Worm (Caenorhabditis elegans) whole organism, late embryonic: ENCODE data around the gene flp-6.

Source experiments
- F13H6.1 ChIP-seq: sonication (generic microtip); optimal IDR thresholded peaks from 2 replicates; lab custom pipeline; 2016; ENCODE audit warnings: missing genetic modification characterization, missing compliant biosample characterization
- K09A11.1 ChIP-seq: sonication (generic microtip); optimal IDR thresholded peaks from 2 replicates; lab custom pipeline; 2017; ENCODE audit warnings: antibody characterized with exemption, mild to moderate bottlenecking, missing genetic modification characterization, missing compliant biosample characterization; ENCODE audit not compliant: insufficient read depth
- ama-1 ChIP-seq: fragments of 150-350 bp; optimal IDR thresholded peaks from 2 replicates; lab custom pipeline; 2014
- ceh-30 ChIP-seq: fragments of 150-350 bp; optimal IDR thresholded peaks from 2 replicates; lab custom pipeline; 2014; ENCODE audit warnings: missing biosample characterization, missing genetic modification characterization
- ceh-45 ChIP-seq: fragments of 200-800 bp; sonication (Bioruptor generic); IDR thresholded peaks from 2 replicates; pipeline ENCODE4 v1.3.6; 2022; ENCODE audit warnings: missing genetic modification reagents, missing genetic modification characterization, missing compliant biosample characterization
- ceh-9 ChIP-seq: sonication (generic microtip); optimal IDR thresholded peaks from 2 replicates; lab custom pipeline; 2016; ENCODE audit warnings: mild to moderate bottlenecking, missing genetic modification characterization, inconsistent platforms, missing compliant biosample characterization
- dve-1 ChIP-seq: sonication (generic microtip); optimal IDR thresholded peaks from 2 replicates; lab custom pipeline; 2017; ENCODE audit warnings: antibody characterized with exemption, mild to moderate bottlenecking, missing genetic modification characterization, missing compliant biosample characterization
- elt-2 ChIP-seq: sonication (generic microtip); optimal IDR thresholded peaks from 2 replicates; lab custom pipeline; 2016; ENCODE audit warnings: missing genetic modification reagents, missing genetic modification characterization, missing compliant biosample characterization
- ets-4 ChIP-seq: sonication (generic microtip); optimal IDR thresholded peaks from 2 replicates; lab custom pipeline; 2016; ENCODE audit warnings: missing genetic modification characterization, missing compliant biosample characterization
- gmeb-2 ChIP-seq: sonication (generic microtip); optimal IDR thresholded peaks from 2 replicates; lab custom pipeline; 2016; ENCODE audit warnings: missing genetic modification characterization, inconsistent platforms, missing compliant biosample characterization
- pag-3 ChIP-seq: sonication (generic microtip); optimal IDR thresholded peaks from 2 replicates; lab custom pipeline; 2016; ENCODE audit warnings: missing compliant biosample characterization, missing genetic modification characterization, borderline replicate concordance
- pat-9 ChIP-seq: fragments of 200-800 bp; sonication (Bioruptor generic); optimal IDR thresholded peaks from 2 replicates; lab custom pipeline; 2018; ENCODE audit warnings: mild to moderate bottlenecking, missing genetic modification characterization, moderate library complexity, missing compliant biosample characterization
- pqm-1 ChIP-seq: sonication (generic microtip); optimal IDR thresholded peaks from 2 replicates; lab custom pipeline; 2016; ENCODE audit warnings: missing genetic modification characterization, missing compliant biosample characterization
- sox-4 ChIP-seq: sonication (generic microtip); optimal IDR thresholded peaks from 2 replicates; lab custom pipeline; 2017; ENCODE audit warnings: mild to moderate bottlenecking, missing genetic modification characterization, inconsistent platforms, missing compliant biosample characterization

DNA sequence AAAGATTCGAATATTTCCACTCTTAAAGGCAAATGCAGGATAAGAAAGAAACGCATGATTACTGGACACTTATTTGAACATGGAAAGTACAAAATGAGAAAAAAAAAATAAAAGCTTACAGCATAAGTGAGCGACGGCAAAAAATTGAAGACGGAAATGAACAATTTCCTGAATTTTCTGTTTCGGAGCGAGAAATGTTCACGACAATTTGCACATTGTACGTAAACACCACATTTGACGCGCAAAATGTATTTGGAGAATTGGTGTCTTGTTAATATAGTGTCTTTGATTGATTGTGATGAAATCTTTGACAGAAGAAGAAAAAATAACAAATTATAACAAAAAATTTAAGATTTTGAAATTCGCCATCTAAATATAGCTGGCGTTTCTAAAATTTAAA is 46.2 kb upstream of the flp-6 start, which contains the start of gene F36D4.5:
- TF ChIP-seq ets-4 (tag; lab: Kevin White, UChicago) (no peak), ceh-9 (tag; lab: Kevin White, UChicago) (no peak), elt-2 (no peak), ceh-30 (tag; lab: Kevin White, UChicago) (no peak), pqm-1 (no peak), K09A11.1 (no peak), ama-1 (lab: Kevin White, UChicago) (no peak), pat-9 (tag; lab: Kevin White, UChicago) (no peak), gmeb-2 (no peak), sox-4 (tag; lab: Kevin White, UChicago) (no peak), F13H6.1 (no peak), pag-3 (no peak), dve-1 (no peak), ceh-45 (GFP tag; lab: Robert Waterston, UW) (no peak)
